Worm (Caenorhabditis elegans) whole organism, dauer: ENCODE data around the gene C04E7.3.
"Not testable (repeated sequence)": the region's sequence is repeated elsewhere in the genome, so short reads cannot be mapped to it uniquely, and the experiment has no call there.

Experiments used
- unc-62 ChIP-seq: sonication (generic microtip); optimal IDR thresholded peaks from 2 replicates; lab custom pipeline; 2017; ENCODE audit warnings: missing biosample characterization, missing genetic modification reagents, missing genetic modification characterization

The C04E7.3 gene

DNA sequence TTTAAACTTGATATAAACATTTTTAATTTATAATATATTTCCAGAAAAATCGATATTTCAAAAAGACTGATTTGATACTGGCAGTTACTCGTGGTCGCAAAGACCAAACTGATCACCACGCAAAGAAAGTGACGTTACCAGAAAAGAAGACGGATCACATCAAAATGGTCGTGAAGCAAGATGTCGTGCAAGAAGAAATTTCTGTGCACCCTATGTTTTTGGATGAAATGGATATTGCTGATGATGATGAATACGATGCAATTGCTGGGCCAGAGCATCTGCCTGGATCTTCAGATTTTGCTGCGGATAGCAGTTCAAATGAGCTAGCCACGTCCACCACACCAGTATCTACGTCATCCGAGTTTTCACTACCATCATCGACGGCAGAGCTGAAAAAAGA lies 18.3 kb downstream of the C04E7.3 start:
- TF ChIP-seq unc-62: no peak

DNA sequence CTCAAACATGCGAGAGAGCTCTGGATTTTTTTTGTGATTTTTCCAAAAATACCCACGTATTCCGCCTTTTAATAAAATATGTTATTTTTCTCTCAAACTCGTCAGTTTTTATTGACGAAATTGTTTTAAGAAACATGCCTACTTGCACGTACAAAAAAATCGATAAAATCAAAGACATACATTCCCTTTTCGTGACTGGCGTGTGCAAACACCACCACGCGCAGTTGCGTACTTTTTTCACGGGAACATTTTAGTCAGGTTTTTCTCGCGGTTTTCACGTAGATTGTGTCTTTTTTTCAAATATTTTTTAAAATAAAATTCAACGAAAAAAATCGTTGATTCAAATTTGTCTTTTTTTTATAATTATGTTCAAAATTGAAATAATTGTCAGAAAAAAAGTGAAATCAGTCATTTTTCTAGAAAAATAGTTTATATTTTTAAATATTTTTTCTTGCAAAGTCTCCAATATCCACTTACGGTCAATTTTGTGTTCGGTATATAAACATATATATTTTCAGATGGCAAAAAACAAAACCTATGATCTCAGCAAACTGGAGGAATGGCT lies 21.3 kb downstream of the C04E7.3 start, which contains the start of gene M02E1.1:
TSS of gene M02E1.1 (plus strand) at position 515 of the 565 bp plus-strand sequence.
- no peak for TF ChIP-seq unc-62

- no peak for TF ChIP-seq unc-62
Observed at ce11 chrX:324021-324420, 23.0 kb downstream of the C04E7.3 start.

- not testable (repeated sequence) for TF ChIP-seq unc-62
Observed at ce11 chrX:322223-322622, 24.8 kb downstream of the C04E7.3 start, which contains the start of gene M02E1.3. M02E1.3 (plus strand) TSS chrX:322523.

- no peak for TF ChIP-seq unc-62
Observed at ce11 chrX:312908-313307, 34.1 kb downstream of the C04E7.3 start, which contains the start of gene M02E1.4. M02E1.4 (plus strand) TSS chrX:313274.

DNA sequence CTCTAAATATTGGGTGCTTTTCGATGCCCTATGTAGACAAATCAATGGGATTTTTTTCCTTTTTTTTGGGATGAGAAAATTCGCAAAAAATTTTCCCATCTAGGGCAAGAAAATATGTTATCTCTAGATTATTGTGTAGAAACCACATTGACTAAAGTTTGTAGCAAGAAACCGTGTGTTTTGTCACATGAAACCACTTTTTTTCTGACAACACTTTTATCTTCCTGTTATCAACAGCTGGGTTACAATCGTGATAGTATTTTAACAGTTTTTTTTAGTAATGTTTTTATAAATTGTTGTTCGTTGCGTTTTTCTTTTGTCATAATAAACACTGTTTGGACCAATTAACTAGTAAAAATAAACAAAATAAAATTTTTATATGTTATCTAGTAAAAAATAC lies 34.8 kb downstream of the C04E7.3 start:
- no peak for TF ChIP-seq unc-62

- no peak for TF ChIP-seq unc-62
Observed at ce11 chrX:311211-311610, 35.8 kb downstream of the C04E7.3 start, which contains the start of gene nlp-64. nlp-64 (minus strand) TSS chrX:311311.

DNA sequence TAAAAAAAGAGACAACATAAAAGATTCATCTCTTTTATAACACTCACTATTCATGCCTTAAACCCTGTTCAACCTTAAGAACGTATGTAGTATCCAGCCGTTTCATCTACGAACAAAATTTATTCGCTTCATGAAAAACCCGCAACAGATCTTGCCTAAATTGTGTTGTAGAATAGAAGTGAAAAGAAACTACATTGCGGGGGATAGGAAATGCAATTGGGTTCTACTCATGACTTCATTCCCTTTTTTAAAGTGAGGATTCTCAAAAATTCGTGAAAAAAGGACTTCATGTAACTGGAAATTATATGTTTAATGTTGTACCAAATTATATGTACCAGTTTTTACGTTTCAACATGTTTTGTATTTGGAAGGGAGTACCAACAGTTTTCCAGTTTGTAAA lies 37.9 kb downstream of the C04E7.3 start:
- TF ChIP-seq unc-62: no peak

ce11 chrX:305057-305456 lies 42.0 kb downstream of the C04E7.3 start:
- no peak for TF ChIP-seq unc-62

DNA sequence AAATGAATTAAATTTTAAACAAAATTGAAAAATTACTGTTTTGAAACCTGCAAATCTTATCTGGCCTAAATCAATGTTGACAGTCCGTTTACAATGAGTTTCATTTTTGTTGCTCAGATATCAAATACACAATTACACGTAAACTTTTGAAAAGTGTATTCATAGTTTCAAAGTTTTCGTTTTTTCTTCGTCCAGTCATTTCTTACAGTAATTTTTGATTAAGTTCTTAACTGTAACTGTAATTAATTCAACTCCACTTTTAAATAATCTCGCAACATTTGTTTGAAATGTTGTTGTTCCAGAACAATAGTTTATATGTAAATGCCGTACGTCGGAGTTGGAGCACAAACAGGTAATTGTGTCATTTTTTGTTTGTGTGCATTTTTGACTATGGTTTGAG lies 45.5 kb downstream of the C04E7.3 start, which contains the start of gene gcp-2.1:
TSS of gene gcp-2.1 (plus strand) at position 301 of the 400 bp plus-strand sequence.
- no peak for TF ChIP-seq unc-62

ce11 chrX:300250-300649 lies 46.8 kb downstream of the C04E7.3 start:
- TF ChIP-seq unc-62: no peak

DNA sequence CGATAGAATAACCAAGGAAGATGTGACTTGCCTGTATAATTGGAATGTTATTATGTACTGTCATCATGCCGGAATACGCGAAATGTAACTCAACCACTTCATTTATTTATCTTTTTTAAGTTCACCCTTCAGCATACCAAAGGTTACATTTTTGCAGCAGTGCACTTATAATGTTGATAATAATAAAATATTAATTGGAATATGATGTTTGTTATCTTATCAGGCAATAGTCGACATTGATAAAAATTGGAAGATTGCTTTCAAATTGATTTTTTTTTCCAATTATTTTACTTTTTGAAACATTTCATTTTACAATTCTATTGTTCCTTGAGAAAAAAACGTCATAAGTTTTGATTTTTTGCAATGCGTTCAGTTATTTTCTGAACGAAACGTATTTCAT lies 47.9 kb downstream of the C04E7.3 start:
- no peak for TF ChIP-seq unc-62

ce11 chrX:296934-297333 lies 50.1 kb downstream of the C04E7.3 start, which contains the start of gene R57.2:
R57.2 (plus strand) TSS chrX:297234.
- TF ChIP-seq unc-62: no peak

- TF ChIP-seq unc-62: no peak
Observed at ce11 chrX:295726-296125, 51.3 kb downstream of the C04E7.3 start.

DNA sequence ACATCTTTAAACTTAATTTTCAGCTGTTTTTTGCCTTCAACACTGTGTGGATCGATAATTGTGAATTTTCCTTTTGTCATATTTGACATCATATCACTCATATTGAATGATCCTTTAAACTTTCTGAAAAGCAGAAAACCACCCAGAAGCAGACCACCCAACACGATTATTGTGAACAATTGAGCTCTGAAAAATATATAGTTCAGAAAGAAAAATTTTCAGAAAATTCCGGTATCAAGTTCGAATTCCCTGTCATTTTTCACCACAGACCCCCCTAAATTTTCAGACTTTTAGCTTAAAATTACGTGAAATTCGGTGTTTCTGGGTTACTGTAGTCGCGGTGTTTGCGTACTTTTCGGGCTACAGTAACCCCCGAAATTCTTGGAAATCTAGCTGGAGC lies 60.9 kb downstream of the C04E7.3 start, which contains the start of gene Y47C4A.1:
TSS of gene Y47C4A.1 (minus strand) at position 101 of the 400 bp plus-strand sequence.
- TF ChIP-seq unc-62: not testable (repeated sequence)
